Worm (Caenorhabditis elegans) whole organism, young adult: ENCODE data around the gene Y25C1A.8.

Experiments used
- Y95B8A.8 ChIP-seq: fragments of 200-800 bp; sonication (Bioruptor generic); IDR thresholded peaks from 2 replicates; pipeline ENCODE4 v1.3.6; 2022; ENCODE audit warnings: missing genetic modification reagents, missing genetic modification characterization, missing compliant biosample characterization
- atf-7 ChIP-seq: sonication (generic microtip); optimal IDR thresholded peaks from 2 replicates; lab custom pipeline; 2017; ENCODE audit warnings: mild to moderate bottlenecking, missing genetic modification characterization, missing compliant biosample characterization
- cebp-2 ChIP-seq: fragments of 200-800 bp; sonication (Bioruptor generic); IDR thresholded peaks from 2 replicates; pipeline ENCODE4 v1.3.6; 2022; ENCODE audit warnings: missing genetic modification characterization, missing compliant biosample characterization
- ceh-27 ChIP-seq: fragments of 200-800 bp; sonication (Bioruptor generic); optimal IDR thresholded peaks from 2 replicates; lab custom pipeline; 2018; ENCODE audit warnings: mild to moderate bottlenecking, missing genetic modification characterization, moderate library complexity, missing compliant biosample characterization
- dpff-1 ChIP-seq: sonication (generic microtip); optimal IDR thresholded peaks from 2 replicates; lab custom pipeline; 2017; ENCODE audit warnings: mild to moderate bottlenecking, missing genetic modification characterization, missing compliant biosample characterization
- efl-1 ChIP-seq: fragments of 150-350 bp; optimal IDR thresholded peaks from 2 replicates; lab custom pipeline; 2014; ENCODE audit warnings: missing biosample characterization, missing genetic modification reagents, missing genetic modification characterization
- tlf-1 ChIP-seq: fragments of 200-800 bp; sonication (Bioruptor generic); optimal IDR thresholded peaks from 2 replicates; lab custom pipeline; 2018; ENCODE audit warnings: mild to moderate bottlenecking, missing genetic modification characterization, missing compliant biosample characterization
- unc-62 ChIP-seq: fragments of 150-350 bp; optimal IDR thresholded peaks from 2 replicates; lab custom pipeline; 2014; ENCODE audit warnings: missing biosample characterization, missing genetic modification reagents, missing genetic modification characterization
- ztf-22 ChIP-seq: fragments of 200-800 bp; sonication (Bioruptor generic); optimal IDR thresholded peaks from 2 replicates; lab custom pipeline; 2018; ENCODE audit warnings: mild to moderate bottlenecking, missing genetic modification characterization, moderate library complexity, missing compliant biosample characterization

ce11 chrII:3048989-3049388, 27.8 kb downstream of the Y25C1A.8 start:
- TF ChIP-seq ceh-27 (GFP tag; lab: Kevin White, UChicago) (no peak), dpff-1 (no peak), atf-7 (no peak), ztf-22 (GFP tag; lab: Kevin White, UChicago) (no peak), efl-1 (no peak), tlf-1 (no peak), cebp-2 (no peak), Y95B8A.8 (GFP tag; lab: Robert Waterston, UW) (no peak), unc-62 (no peak)
